Worm (Caenorhabditis elegans): ENCODE results near the gene ctsa-3.2.

The ctsa-3.2 gene

ce11 chrII:9891031-9891689, 16.2 kb downstream of the ctsa-3.2 start, which contains the start of gene vgln-1 (continued):
- TF ChIP-seq nhr-11 (tag; optimal IDR thresholded peaks at IDR 0.05) = peak; percentile 31
- peak; percentile 55 for TF ChIP-seq nhr-25 (tag; optimal IDR thresholded peaks at IDR 0.05; ENCODE audit: borderline replicate concordance, insufficient read depth)
- no peak for TF ChIP-seq lin-39 (tag; optimal IDR thresholded peaks at IDR 0.05)
- TF ChIP-seq tag-97 (GFP tag; IDR thresholded peaks at IDR 0.05) = no peak
- peak; percentile 16 for TF ChIP-seq dpl-1 (GFP tag; optimal IDR thresholded peaks at IDR 0.05)
- no peak for TF ChIP-seq dve-1 (tag; optimal IDR thresholded peaks at IDR 0.05; ENCODE audit: insufficient read depth)
- no peak for TF ChIP-seq gei-8 (GFP tag; optimal IDR thresholded peaks at IDR 0.05)
- TF ChIP-seq hlh-30 (tag; optimal IDR thresholded peaks at IDR 0.05; ENCODE audit: insufficient read depth) = peak; percentile 50
- TF ChIP-seq unc-130 (GFP tag; optimal IDR thresholded peaks at IDR 0.05) = no peak
- no peak for TF ChIP-seq ces-1 (GFP tag; optimal IDR thresholded peaks at IDR 0.05)
- TF ChIP-seq F37D6.2 (tag; optimal IDR thresholded peaks at IDR 0.05) = no peak
- TF ChIP-seq nhr-76 (tag; optimal IDR thresholded peaks at IDR 0.05) = no peak
- TF ChIP-seq cey-2 (tag; optimal IDR thresholded peaks at IDR 0.05; ENCODE audit: borderline replicate concordance, insufficient read depth) = no peak
- TF ChIP-seq nhr-28 (tag; optimal IDR thresholded peaks at IDR 0.05) = peak; percentile 14
- TF ChIP-seq R02D3.7 (tag; optimal IDR thresholded peaks at IDR 0.05) = no peak
- no peak for TF ChIP-seq snpc-4 (tag; optimal IDR thresholded peaks at IDR 0.05)
- no peak for TF ChIP-seq zag-1 (tag; optimal IDR thresholded peaks at IDR 0.05)
- TF ChIP-seq hlh-11 (tag; optimal IDR thresholded peaks at IDR 0.05) = no peak
- TF ChIP-seq daf-8 (GFP tag; IDR thresholded peaks at IDR 0.05) = no peak
- no peak for TF ChIP-seq mep-1 (tag; optimal IDR thresholded peaks at IDR 0.05)
- TF ChIP-seq zfp-2 (tag; optimal IDR thresholded peaks at IDR 0.05) = no peak
- no peak for TF ChIP-seq ama-1 (optimal IDR thresholded peaks at IDR 0.05)
- TF ChIP-seq ceh-28 (tag; optimal IDR thresholded peaks at IDR 0.05) = no peak
- TF ChIP-seq mes-2 (tag; optimal IDR thresholded peaks at IDR 0.05; ENCODE audit: poor library complexity, severe bottlenecking) = peak; percentile 31
- no peak for TF ChIP-seq pqm-1 (tag; optimal IDR thresholded peaks at IDR 0.05)
- TF ChIP-seq lin-29 (GFP tag; IDR thresholded peaks at IDR 0.05) = no peak
- TF ChIP-seq Y105C5A.15 (GFP tag; IDR thresholded peaks at IDR 0.05) = 0 out of 2 replicates have a peak, but pooled peaks have one; percentile 37
- no peak for TF ChIP-seq lin-15B (tag; optimal IDR thresholded peaks at IDR 0.05)
- no peak for TF ChIP-seq saeg-2 (GFP tag; IDR thresholded peaks at IDR 0.05)

- TF ChIP-seq nhr-237 (tag; optimal IDR thresholded peaks at IDR 0.05) (no peak), dve-1 (tag; optimal IDR thresholded peaks at IDR 0.05; ENCODE audit: insufficient read depth) (peak; percentile 66), nhr-10 (tag; optimal IDR thresholded peaks at IDR 0.05) (no peak), R02D3.7 (tag; optimal IDR thresholded peaks at IDR 0.05) (no peak), lsy-2 (tag; optimal IDR thresholded peaks at IDR 0.05) (peak in 1 of 2 experiments; percentile 5), fos-1 (tag; optimal IDR thresholded peaks at IDR 0.05) (no peak), ama-1 (optimal IDR thresholded peaks at IDR 0.05) (no peak), duxl-1 (tag; optimal IDR thresholded peaks at IDR 0.05; ENCODE audit: poor library complexity) (no peak), lin-29 (GFP tag; IDR thresholded peaks at IDR 0.05) (no peak), nhr-42 (GFP tag; IDR thresholded peaks at IDR 0.05) (no peak), php-3 (GFP tag; IDR thresholded peaks at IDR 0.05) (peak; percentile 86), mdl-1 (tag; optimal IDR thresholded peaks at IDR 0.05) (no peak), spr-1 (tag; optimal IDR thresholded peaks at IDR 0.05) (no peak), egl-27 (tag; optimal IDR thresholded peaks at IDR 0.05) (no peak), zip-2 (tag; optimal IDR thresholded peaks at IDR 0.05) (no peak), nhr-102 (tag; optimal IDR thresholded peaks at IDR 0.05) (no peak), lin-38 (GFP tag; IDR thresholded peaks at IDR 0.05) (no peak), lin-15B (tag; optimal IDR thresholded peaks at IDR 0.05) (no peak), saeg-2 (GFP tag; IDR thresholded peaks at IDR 0.05) (no peak), T26A8.4 (GFP tag; IDR thresholded peaks at IDR 0.05) (no peak), tra-1 (GFP tag; IDR thresholded peaks at IDR 0.05) (peak; percentile 79), D1046.2 (GFP tag; IDR thresholded peaks at IDR 0.05) (no peak), dmd-9 (GFP tag; IDR thresholded peaks at IDR 0.05) (no peak), lin-13 (GFP tag; optimal IDR thresholded peaks at IDR 0.05) (no peak), Y48G9A.11 (GFP tag; IDR thresholded peaks at IDR 0.05) (no peak), zag-1 (tag; optimal IDR thresholded peaks at IDR 0.05) (no peak), aly-2 (tag; optimal IDR thresholded peaks at IDR 0.05) (no peak), attf-4 (tag; optimal IDR thresholded peaks at IDR 0.05) (no peak)
These were observed 16.8 kb downstream of the ctsa-3.2 start for ce11 chrII:9891823-9892222.
